Worm (Caenorhabditis elegans): ENCODE measurements around the gene F59A1.18.
A peak's percentile ranks its signal among the peaks of the same experiment; 100 is the strongest.

The F59A1.18 gene

ce11 chrV:17721709-17722108, 35.0 kb upstream of the F59A1.18 start (continued):
- TF ChIP-seq Y75B8A.6 (GFP tag; IDR thresholded peaks at IDR 0.05) (no peak), ces-1 (GFP tag; optimal IDR thresholded peaks at IDR 0.05) (no peak), ceh-20 (GFP tag; IDR thresholded peaks at IDR 0.05) (peak; percentile 37; the same call in 1 of the 2 replicates), mxl-2 (GFP tag; conservative IDR thresholded peaks at IDR 0.05) (no peak), nhr-111 (GFP tag; optimal IDR thresholded peaks at IDR 0.05) (no peak), daf-12 (tag; optimal IDR thresholded peaks at IDR 0.05) (no peak), mdl-1 (tag; optimal IDR thresholded peaks at IDR 0.05) (peak in 1 of 2 experiments; percentile 41), snpc-4 (tag; optimal IDR thresholded peaks at IDR 0.05) (no peak), mxl-3 (GFP tag; optimal IDR thresholded peaks at IDR 0.05) (peak; percentile 2), vab-7 (GFP tag; IDR thresholded peaks at IDR 0.05) (no peak), pha-4 (GFP tag; IDR thresholded peaks at IDR 0.05) (0 out of 2 replicates have a peak, but pooled peaks have one; percentile 52), pha-4 (tag; optimal IDR thresholded peaks at IDR 0.05) (no peak), hlh-30 (tag; optimal IDR thresholded peaks at IDR 0.05; ENCODE audit: insufficient read depth) (peak; percentile 53), nhr-42 (GFP tag; IDR thresholded peaks at IDR 0.05) (peak; percentile 53; the same call in 1 of the 2 replicates), lin-13 (GFP tag; optimal IDR thresholded peaks at IDR 0.05) (no peak), T20F7.1 (GFP tag; optimal IDR thresholded peaks at IDR 0.05) (no peak), spr-1 (tag; optimal IDR thresholded peaks at IDR 0.05) (no peak), nhr-77 (tag; optimal IDR thresholded peaks at IDR 0.05) (peak; percentile 78), F37D6.2 (tag; optimal IDR thresholded peaks at IDR 0.05) (no peak), pqm-1 (tag; optimal IDR thresholded peaks at IDR 0.05) (peak; percentile 98), ceh-28 (tag; optimal IDR thresholded peaks at IDR 0.05) (no peak), zip-2 (tag; optimal IDR thresholded peaks at IDR 0.05) (no peak), nhr-10 (tag; optimal IDR thresholded peaks at IDR 0.05) (peak; percentile 58), madf-9 (GFP tag; conservative IDR thresholded peaks at IDR 0.05) (no peak), set-16 (GFP tag; IDR thresholded peaks at IDR 0.05) (no peak), dmd-6 (GFP tag; IDR thresholded peaks at IDR 0.05) (peak; percentile 97), nhr-76 (tag; optimal IDR thresholded peaks at IDR 0.05) (no peak), lin-15B (tag; optimal IDR thresholded peaks at IDR 0.05) (no peak), hif-1 (tag; optimal IDR thresholded peaks at IDR 0.05) (no peak), mdt-29 (GFP tag; IDR thresholded peaks at IDR 0.05) (peak; percentile 67), aly-2 (tag; optimal IDR thresholded peaks at IDR 0.05) (no peak), fkh-10 (GFP tag; optimal IDR thresholded peaks at IDR 0.05) (no peak), nhr-25 (tag; optimal IDR thresholded peaks at IDR 0.05; ENCODE audit: borderline replicate concordance, insufficient read depth) (no peak), ceh-82 (tag; optimal IDR thresholded peaks at IDR 0.05) (no peak), ZK337.2 (GFP tag; IDR thresholded peaks at IDR 0.05) (no peak), php-3 (GFP tag; IDR thresholded peaks at IDR 0.05) (peak; percentile 85), snpc-1.2 (GFP tag; IDR thresholded peaks at IDR 0.05) (no peak), duxl-1 (tag; optimal IDR thresholded peaks at IDR 0.05; ENCODE audit: poor library complexity) (no peak), lsy-2 (tag; optimal IDR thresholded peaks at IDR 0.05) (no peak), ceh-62 (tag; optimal IDR thresholded peaks at IDR 0.05) (no peak), hlh-11 (tag; optimal IDR thresholded peaks at IDR 0.05) (peak; percentile 91), mep-1 (tag; optimal IDR thresholded peaks at IDR 0.05) (peak; percentile 40), cey-2 (tag; optimal IDR thresholded peaks at IDR 0.05; ENCODE audit: borderline replicate concordance, insufficient read depth) (no peak), nhr-11 (tag; optimal IDR thresholded peaks at IDR 0.05) (no peak), lin-38 (GFP tag; IDR thresholded peaks at IDR 0.05) (no peak), unc-130 (GFP tag; optimal IDR thresholded peaks at IDR 0.05) (no peak), lim-7 (GFP tag; IDR thresholded peaks at IDR 0.05) (no peak), zip-11 (GFP tag; IDR thresholded peaks at IDR 0.05) (no peak), ceh-32 (tag; optimal IDR thresholded peaks at IDR 0.05; ENCODE audit: poor library complexity) (no peak), nhr-41 (GFP tag; IDR thresholded peaks at IDR 0.05) (no peak), T26A8.4 (GFP tag; IDR thresholded peaks at IDR 0.05) (no peak)

Data from whole organism, L4 larva.